Worm (Caenorhabditis elegans) whole organism, young adult: ENCODE measurements around the gene D1086.21.

Experiments
- B0019.2 ChIP-seq: fragments of 200-800 bp; sonication (Bioruptor generic); conservative IDR thresholded peaks from 2 replicates; pipeline ENCODE4 v1.3.6; 2022; ENCODE audit warnings: missing genetic modification reagents, missing genetic modification characterization, missing compliant biosample characterization
- B0035.1 ChIP-seq: sonication (generic microtip); optimal IDR thresholded peaks from 2 replicates; lab custom pipeline; 2016; ENCODE audit warnings: missing genetic modification characterization, mild to moderate bottlenecking, missing compliant biosample characterization, missing genotype, missing genetic modification reagents
- D2030.7 ChIP-seq: fragments of 200-800 bp; sonication (Bioruptor generic); IDR thresholded peaks from 2 replicates; pipeline ENCODE4 v1.3.6; 2022; ENCODE audit warnings: missing genetic modification reagents, missing genetic modification characterization, missing compliant biosample characterization
- F39B2.1 ChIP-seq: fragments of 200-800 bp; sonication (Bioruptor generic); IDR thresholded peaks from 2 replicates; pipeline ENCODE4 v1.3.6; 2022; ENCODE audit warnings: missing genetic modification reagents, missing genetic modification characterization, missing compliant biosample characterization
- F52B5.7 ChIP-seq: sonication (generic microtip); optimal IDR thresholded peaks from 2 replicates; lab custom pipeline; 2016; ENCODE audit warnings: mild to moderate bottlenecking, missing genetic modification characterization, missing compliant biosample characterization
- F57A8.1 ChIP-seq: fragments of 200-800 bp; sonication (Bioruptor generic); optimal IDR thresholded peaks from 2 replicates; lab custom pipeline; 2018; ENCODE audit warnings: mild to moderate bottlenecking, missing genetic modification characterization, moderate library complexity, missing compliant biosample characterization
- K11D2.4 ChIP-seq: fragments of 200-800 bp; sonication (Bioruptor generic); IDR thresholded peaks from 2 replicates; pipeline ENCODE4 v1.3.6; 2022; ENCODE audit warnings: missing genetic modification reagents, missing genetic modification characterization, missing compliant biosample characterization
- T26A5.8 ChIP-seq: sonication (generic microtip); optimal IDR thresholded peaks from 2 replicates; lab custom pipeline; 2016; ENCODE audit warnings: missing genetic modification characterization, missing compliant biosample characterization
- Y67H2A.10 ChIP-seq: fragments of 200-800 bp; sonication (Bioruptor generic); conservative IDR thresholded peaks from 2 replicates; pipeline ENCODE4 v1.3.6; 2022; ENCODE audit warnings: missing genetic modification reagents, missing genetic modification characterization, missing compliant biosample characterization
- Y79H2A.3 ChIP-seq: fragments of 200-800 bp; sonication (Bioruptor generic); conservative IDR thresholded peaks from 2 replicates; pipeline ENCODE4 v1.3.6; 2022; ENCODE audit warnings: missing genetic modification reagents, missing genetic modification characterization, missing compliant biosample characterization
- Y95B8A.8 ChIP-seq: fragments of 200-800 bp; sonication (Bioruptor generic); IDR thresholded peaks from 2 replicates; pipeline ENCODE4 v1.3.6; 2022; ENCODE audit warnings: missing genetic modification reagents, missing genetic modification characterization, missing compliant biosample characterization
- aptf-2 ChIP-seq: fragments of 200-800 bp; sonication (Bioruptor generic); conservative IDR thresholded peaks from 2 replicates; pipeline ENCODE4 v1.3.6; 2022; ENCODE audit warnings: missing genetic modification reagents, missing genetic modification characterization, missing compliant biosample characterization
- athp-1 ChIP-seq: sonication (generic microtip); optimal IDR thresholded peaks from 2 replicates; lab custom pipeline; 2017; ENCODE audit warnings: mild to moderate bottlenecking, missing genetic modification characterization, missing compliant biosample characterization
- bed-1 ChIP-seq: fragments of 200-800 bp; sonication (Bioruptor generic); IDR thresholded peaks from 2 replicates; pipeline ENCODE4 v1.3.6; 2022; ENCODE audit warnings: missing genetic modification reagents, missing genetic modification characterization, missing compliant biosample characterization
- cebp-1 ChIP-seq, 2 experiments: fragments of 200-800 bp in 1 of 2; sonication (Bioruptor generic) in 1 of 2; sonication (generic microtip) in 1 of 2; IDR thresholded peaks in 1 of 2; optimal IDR thresholded peaks in 1 of 2; 2 replicates each; pipeline versions ENCODE4 v1.3.6 to Lab custom; 2017 to 2022; ENCODE audit warnings: missing compliant biosample characterization in 2 of 2, missing genetic modification characterization in 2 of 2, mild to moderate bottlenecking in 1 of 2, missing genetic modification reagents in 1 of 2, moderate library complexity in 1 of 2
- ceh-40 ChIP-seq: fragments of 200-800 bp; sonication (Bioruptor generic); IDR thresholded peaks from 2 replicates; pipeline ENCODE4 v1.3.6; 2022; ENCODE audit warnings: missing genetic modification characterization, missing compliant biosample characterization
- ceh-79 ChIP-seq: sonication (generic microtip); optimal IDR thresholded peaks from 2 replicates; lab custom pipeline; 2017; ENCODE audit warnings: mild to moderate bottlenecking, missing genetic modification characterization, missing compliant biosample characterization
- ceh-91 ChIP-seq: fragments of 200-800 bp; sonication (Bioruptor generic); IDR thresholded peaks from 2 replicates; pipeline ENCODE4 v1.3.6; 2022; ENCODE audit warnings: missing genetic modification reagents, missing genetic modification characterization, missing compliant biosample characterization
- dox-1 ChIP-seq: fragments of 200-800 bp; sonication (Bioruptor generic); IDR thresholded peaks from 2 replicates; pipeline ENCODE4 v1.3.6; 2022; ENCODE audit warnings: missing genetic modification reagents, missing genetic modification characterization, missing compliant biosample characterization
- dpl-1 ChIP-seq: fragments of 150-350 bp; optimal IDR thresholded peaks from 2 replicates; lab custom pipeline; 2014; ENCODE audit warnings: missing biosample characterization, missing genetic modification reagents, missing genetic modification characterization
- efl-1 ChIP-seq: fragments of 150-350 bp; optimal IDR thresholded peaks from 2 replicates; lab custom pipeline; 2014; ENCODE audit warnings: missing biosample characterization, missing genetic modification reagents, missing genetic modification characterization
- egl-18 ChIP-seq: fragments of 200-800 bp; sonication (Bioruptor generic); IDR thresholded peaks from 2 replicates; pipeline ENCODE4 v1.3.6; 2022; ENCODE audit warnings: missing genetic modification reagents, missing genetic modification characterization, missing compliant biosample characterization
- ekl-4 ChIP-seq: fragments of 200-800 bp; sonication (Bioruptor generic); IDR thresholded peaks from 2 replicates; pipeline ENCODE4 v1.3.6; 2022; ENCODE audit warnings: missing genetic modification reagents, missing genetic modification characterization, missing compliant biosample characterization
- fkh-3 ChIP-seq: sonication (generic microtip); optimal IDR thresholded peaks from 2 replicates; lab custom pipeline; 2016; ENCODE audit warnings: mild to moderate bottlenecking, missing genetic modification characterization, missing compliant biosample characterization
- hlh-12 ChIP-seq: sonication (generic microtip); optimal IDR thresholded peaks from 2 replicates; lab custom pipeline; 2016; ENCODE audit warnings: missing genetic modification characterization, missing compliant biosample characterization
- hmg-1.2 ChIP-seq: fragments of 200-800 bp; sonication (Bioruptor generic); IDR thresholded peaks from 2 replicates; pipeline ENCODE4 v1.3.6; 2022; ENCODE audit warnings: missing genetic modification reagents, missing genetic modification characterization, missing compliant biosample characterization
- hrde-1 ChIP-seq: sonication (generic microtip); optimal IDR thresholded peaks from 2 replicates; lab custom pipeline; 2016; ENCODE audit warnings: missing genetic modification characterization, mild to moderate bottlenecking, missing compliant biosample characterization, moderate library complexity, missing genotype, missing genetic modification reagents, borderline replicate concordance
- hsf-1 ChIP-seq: fragments of 200-800 bp; sonication (Bioruptor generic); IDR thresholded peaks from 2 replicates; pipeline ENCODE4 v1.3.6; 2022; ENCODE audit warnings: missing genetic modification reagents, missing genetic modification characterization, missing compliant biosample characterization
- lin-26 ChIP-seq: fragments of 200-800 bp; sonication (Bioruptor generic); IDR thresholded peaks from 2 replicates; pipeline ENCODE4 v1.3.6; 2022; ENCODE audit warnings: missing genetic modification reagents, missing genetic modification characterization, missing compliant biosample characterization
- lin-40 ChIP-seq: sonication (generic microtip); optimal IDR thresholded peaks from 2 replicates; lab custom pipeline; 2016; ENCODE audit warnings: missing genetic modification characterization, mild to moderate bottlenecking, missing compliant biosample characterization, missing genotype, missing genetic modification reagents
- lsl-1 ChIP-seq: fragments of 200-800 bp; sonication (Bioruptor generic); optimal IDR thresholded peaks from 2 replicates; lab custom pipeline; 2018; ENCODE audit warnings: mild to moderate bottlenecking, missing genetic modification characterization, moderate library complexity, missing compliant biosample characterization
- lsy-27 ChIP-seq: sonication (generic microtip); optimal IDR thresholded peaks from 2 replicates; lab custom pipeline; 2017; ENCODE audit warnings: missing genetic modification characterization, mild to moderate bottlenecking, missing compliant biosample characterization, antibody characterized with exemption, missing genotype, borderline replicate concordance; ENCODE audit not compliant: insufficient read depth
- madf-3 ChIP-seq: fragments of 200-800 bp; sonication (Bioruptor generic); IDR thresholded peaks from 2 replicates; pipeline ENCODE4 v1.3.6; 2022; ENCODE audit warnings: missing genetic modification reagents, missing genetic modification characterization, missing compliant biosample characterization
- mcd-1 ChIP-seq: fragments of 200-800 bp; sonication (Bioruptor generic); IDR thresholded peaks from 2 replicates; pipeline ENCODE4 v1.3.6; 2022; ENCODE audit warnings: missing genetic modification reagents, missing genetic modification characterization, missing compliant biosample characterization
- mxl-1 ChIP-seq: sonication (generic microtip); optimal IDR thresholded peaks from 2 replicates; lab custom pipeline; 2016; ENCODE audit warnings: missing genetic modification characterization, missing compliant biosample characterization
- nfya-1 ChIP-seq: sonication (generic microtip); optimal IDR thresholded peaks from 2 replicates; lab custom pipeline; 2017; ENCODE audit warnings: antibody characterized with exemption, missing compliant biosample characterization, missing genetic modification characterization, borderline replicate concordance; ENCODE audit not compliant: insufficient read depth
- nfyb-1 ChIP-seq: fragments of 200-800 bp; sonication (Bioruptor generic); IDR thresholded peaks from 2 replicates; pipeline ENCODE4 v1.3.6; 2022; ENCODE audit warnings: missing genetic modification reagents, missing genetic modification characterization, missing compliant biosample characterization
- nhr-120 ChIP-seq: fragments of 200-800 bp; sonication (Bioruptor generic); IDR thresholded peaks from 2 replicates; pipeline ENCODE4 v1.3.6; 2022; ENCODE audit warnings: missing genetic modification characterization, missing compliant biosample characterization
- nhr-27 ChIP-seq: fragments of 200-800 bp; sonication (Bioruptor generic); optimal IDR thresholded peaks from 2 replicates; lab custom pipeline; 2018; ENCODE audit warnings: mild to moderate bottlenecking, missing genetic modification characterization, moderate library complexity, missing compliant biosample characterization
- snpc-3.4 ChIP-seq: sonication (generic microtip); optimal IDR thresholded peaks from 2 replicates; lab custom pipeline; 2017; ENCODE audit warnings: missing genetic modification characterization, mild to moderate bottlenecking, missing compliant biosample characterization, antibody characterized with exemption, moderate library complexity, missing genotype, missing genetic modification reagents
- ztf-3 ChIP-seq: fragments of 200-800 bp; sonication (Bioruptor generic); optimal IDR thresholded peaks from 2 replicates; lab custom pipeline; 2018; ENCODE audit warnings: mild to moderate bottlenecking, missing genetic modification characterization, missing compliant biosample characterization

D1086.21 gene

DNA sequence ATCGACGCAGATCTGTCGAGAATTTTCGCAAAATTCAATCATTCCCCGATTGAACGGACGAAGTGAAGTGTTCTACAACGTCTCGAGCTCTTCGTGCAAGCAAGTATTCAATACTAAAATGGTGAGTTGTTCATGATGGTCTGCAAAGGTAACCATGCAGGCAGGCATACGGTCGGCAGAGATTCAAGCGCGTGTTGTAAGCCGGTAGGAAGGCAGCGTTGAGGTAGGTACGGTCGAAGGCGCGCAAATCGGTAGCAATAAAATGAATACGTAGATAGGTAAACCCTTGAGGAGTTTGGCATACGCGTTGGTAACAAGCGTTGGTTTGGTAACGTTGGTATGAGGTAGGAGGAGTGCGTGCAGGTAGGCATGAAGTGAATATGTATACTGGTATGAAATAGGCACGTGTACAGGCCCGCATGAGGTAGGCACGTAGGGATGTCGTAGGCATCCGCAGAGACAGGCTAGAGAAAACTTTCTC is 3.3 kb downstream of the D1086.21 start, which contains the start of gene D1086.17:
TSS of gene D1086.17 (plus strand) at position 51 of the 481 bp plus-strand sequence.
- TF ChIP-seq ztf-3 (GFP tag; lab: Kevin White, UChicago) (no peak), hmg-1.2 (GFP tag; lab: Robert Waterston, UW) (no peak), ekl-4 (GFP tag; lab: Robert Waterston, UW) (no peak), fkh-3 (tag; lab: Kevin White, UChicago) (no peak)
- TF ChIP-seq, all 124 proteins: peak for 0

ce11 chrV:14069899-14070298 is 5.4 kb downstream of the D1086.21 start:
- TF ChIP-seq athp-1 (no peak), lin-40 (no peak), Y79H2A.3 (no peak), T26A5.8 (tag; lab: Kevin White, UChicago) (no peak), ceh-40 (GFP tag; lab: Robert Waterston, UW) (no peak), snpc-3.4 (tag; lab: Kevin White, UChicago) (no peak)

- no peak for TF ChIP-seq dpl-1 (GFP tag; lab: Kevin White, UChicago)
- no peak for TF ChIP-seq lin-26 (GFP tag; lab: Robert Waterston, UW)
- TF ChIP-seq nhr-27 (tag; lab: Kevin White, UChicago): no peak
- no peak for TF ChIP-seq F57A8.1 (GFP tag; lab: Kevin White, UChicago)
- no peak for TF ChIP-seq Y95B8A.8 (GFP tag; lab: Robert Waterston, UW)
- TF ChIP-seq hsf-1 (GFP tag; lab: Robert Waterston, UW): no peak
- no peak for TF ChIP-seq hrde-1 (tag; lab: Kevin White, UChicago)
- no peak for TF ChIP-seq fkh-3 (tag; lab: Kevin White, UChicago)
- no peak for TF ChIP-seq T26A5.8 (tag; lab: Kevin White, UChicago)
- no peak for TF ChIP-seq cebp-1 (GFP tag; IDR thresholded peaks at IDR 0.05; lab: Robert Waterston, UW)
- no peak for TF ChIP-seq cebp-1 (tag; optimal IDR thresholded peaks at IDR 0.05; lab: Kevin White, UChicago)
- no peak for TF ChIP-seq F39B2.1 (GFP tag; lab: Robert Waterston, UW)
- TF ChIP-seq nhr-120: no peak
- TF ChIP-seq dox-1 (GFP tag; lab: Robert Waterston, UW): no peak
- TF ChIP-seq egl-18 (GFP tag; lab: Robert Waterston, UW): no peak
- TF ChIP-seq ceh-91 (GFP tag; lab: Robert Waterston, UW): no peak
- no peak for TF ChIP-seq mcd-1 (GFP tag; lab: Robert Waterston, UW)
- TF ChIP-seq B0019.2 (GFP tag; lab: Robert Waterston, UW): no peak
- TF ChIP-seq efl-1 (GFP tag; lab: Kevin White, UChicago): no peak
- no peak for TF ChIP-seq F52B5.7 (tag; lab: Kevin White, UChicago)
Observed at ce11 chrV:14074160-14074559, 9.6 kb downstream of the D1086.21 start, which contains the start of gene D1086.11. D1086.11 (plus strand) TSS chrV:14074460.

- TF ChIP-seq lsy-27 (tag; lab: Kevin White, UChicago) (no peak), nfyb-1 (GFP tag; lab: Robert Waterston, UW) (no peak), nfya-1 (no peak)
- TF ChIP-seq, all 124 proteins: peak for 0
Observed at ce11 chrV:14079501-14079900, 15.0 kb downstream of the D1086.21 start, which contains the start of gene D1086.6. D1086.6 (plus strand) TSS chrV:14079801.

ce11 chrV:14082453-14082852 is 17.9 kb downstream of the D1086.21 start, which contains the start of gene D1086.10:
D1086.10 (plus strand) TSS chrV:14082753.
- TF ChIP-seq lin-26 (GFP tag; lab: Robert Waterston, UW) (no peak), aptf-2 (no peak), K11D2.4 (GFP tag; lab: Robert Waterston, UW) (no peak), athp-1 (no peak), madf-3 (GFP tag; lab: Robert Waterston, UW) (no peak), Y67H2A.10 (GFP tag; lab: Robert Waterston, UW) (no peak), mxl-1 (tag; lab: Kevin White, UChicago) (no peak), dpl-1 (GFP tag; lab: Kevin White, UChicago) (no peak), ceh-79 (tag; lab: Kevin White, UChicago) (no peak), hrde-1 (tag; lab: Kevin White, UChicago) (no peak), B0035.1 (tag; lab: Kevin White, UChicago) (no peak), lsl-1 (GFP tag; lab: Kevin White, UChicago) (no peak), Y95B8A.8 (GFP tag; lab: Robert Waterston, UW) (no peak), D2030.7 (no peak), hlh-12 (tag; lab: Kevin White, UChicago) (no peak), bed-1 (GFP tag; lab: Robert Waterston, UW) (no peak)
